Fruit fly (Drosophila melanogaster): Measurements from ENCODE around the gene CG34298.

- no peak for TF ChIP-seq pan (optimal IDR thresholded peaks at IDR 0.05)
- no peak for TF ChIP-seq CG8478 (optimal IDR thresholded peaks at IDR 0.05)
Observed at dm6 chr3R:29969347-29969746, 30.2 kb upstream of the CG34298 start, which contains the start of gene TkR99D.

Measured in whole organism.